Worm (Caenorhabditis elegans): ENCODE data around the gene T14B4.20.
A peak's percentile ranks its signal among the peaks of the same experiment; 100 is the strongest.

Gene T14B4.20

DNA sequence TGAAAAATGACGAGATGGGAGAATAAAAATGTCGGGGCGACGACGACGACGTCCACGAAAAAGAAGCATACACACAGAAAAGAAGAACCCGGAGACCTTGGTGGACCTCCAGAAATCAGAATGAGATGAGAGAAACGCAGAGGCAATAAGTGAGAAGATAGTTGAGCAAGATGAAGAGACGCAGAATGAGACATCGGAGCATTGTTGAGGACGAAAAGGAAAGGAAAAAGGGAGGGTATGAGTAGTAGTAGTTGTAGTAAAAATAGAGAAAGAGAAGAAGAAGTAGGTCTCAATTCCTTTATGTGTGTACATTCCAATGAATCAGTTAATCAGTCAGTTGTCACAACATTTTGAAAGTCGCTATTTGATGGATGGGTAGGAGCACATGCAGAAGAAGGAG lies 12.6 kb downstream of the T14B4.20 start, which contains the start of gene T14B4.8:
Gene T14B4.8 (minus strand): TSS at position 60 of the 400 bp plus-strand sequence.
- no peak for TF ChIP-seq hlh-30 (tag; optimal IDR thresholded peaks at IDR 0.05; ENCODE audit: insufficient read depth)
- no peak for TF ChIP-seq pat-9 (tag; optimal IDR thresholded peaks at IDR 0.05)
- TF ChIP-seq ceh-34 (tag; optimal IDR thresholded peaks at IDR 0.05), result no peak
- TF ChIP-seq unc-55 (GFP tag; optimal IDR thresholded peaks at IDR 0.05), result peak; percentile 63
- TF ChIP-seq nhr-232 (tag; optimal IDR thresholded peaks at IDR 0.05), result no peak
- TF ChIP-seq ttx-3 (tag; optimal IDR thresholded peaks at IDR 0.05), result no peak
- peak; percentile 2 for TF ChIP-seq elt-2 (tag; optimal IDR thresholded peaks at IDR 0.05)
- no peak for TF ChIP-seq ztf-16 (tag; optimal IDR thresholded peaks at IDR 0.05)
- TF ChIP-seq nfya-1 (tag; optimal IDR thresholded peaks at IDR 0.05), result peak; percentile 12
- no peak for TF ChIP-seq hlh-13 (GFP tag; optimal IDR thresholded peaks at IDR 0.05)
- TF ChIP-seq dve-1 (tag; optimal IDR thresholded peaks at IDR 0.05), result no peak
- peak; percentile 57 for TF ChIP-seq unc-42 (tag; optimal IDR thresholded peaks at IDR 0.05)
- TF ChIP-seq hlh-15 (tag; optimal IDR thresholded peaks at IDR 0.05), result no peak
- TF ChIP-seq ceh-19 (GFP tag; optimal IDR thresholded peaks at IDR 0.05), result no peak
- TF ChIP-seq K02D7.2 (tag; optimal IDR thresholded peaks at IDR 0.05), result no peak
- TF ChIP-seq pha-4 (tag; optimal IDR thresholded peaks at IDR 0.05), result no peak
- no peak for TF ChIP-seq elt-4 (tag; optimal IDR thresholded peaks at IDR 0.05)
- no peak for TF ChIP-seq ets-4 (tag; optimal IDR thresholded peaks at IDR 0.05)
- TF ChIP-seq ceh-2 (tag; optimal IDR thresholded peaks at IDR 0.05), result no peak
- TF ChIP-seq fax-1 (tag; optimal IDR thresholded peaks at IDR 0.05), result no peak
- TF ChIP-seq tbx-2 (tag; optimal IDR thresholded peaks at IDR 0.05), result peak; percentile 21
- peak; percentile 31 for TF ChIP-seq ceh-31 (tag; optimal IDR thresholded peaks at IDR 0.05)
- TF ChIP-seq lin-11 (tag; optimal IDR thresholded peaks at IDR 0.05), result no peak
- TF ChIP-seq ref-2 (tag; optimal IDR thresholded peaks at IDR 0.05), result no peak
- no peak for TF ChIP-seq tbx-7 (tag; optimal IDR thresholded peaks at IDR 0.05)

DNA sequence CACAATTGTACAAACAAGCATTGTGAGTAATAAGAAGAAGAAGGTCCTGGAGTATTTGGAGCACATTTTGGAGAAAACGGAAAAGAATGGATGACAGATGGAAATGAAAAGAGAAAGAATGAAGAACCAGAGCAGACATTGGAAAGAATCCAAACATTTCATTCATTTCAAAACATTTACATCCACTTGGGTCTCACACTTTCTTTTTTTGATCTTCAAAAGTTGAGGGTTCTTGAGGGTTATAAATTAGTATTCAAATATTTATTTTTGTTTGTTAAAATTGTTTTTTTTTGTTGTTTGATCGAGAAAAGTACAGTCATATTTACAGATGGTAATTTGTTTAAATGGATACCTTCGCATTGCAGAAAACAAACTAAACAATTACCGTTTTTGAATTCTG lies 17.0 kb downstream of the T14B4.20 start, which contains the start of gene T14B4.9:
Gene T14B4.9 (minus strand): TSS at position 101 of the 400 bp plus-strand sequence.
- TF ChIP-seq lim-6 (tag; optimal IDR thresholded peaks at IDR 0.05), result no peak
- no peak for TF ChIP-seq syd-9 (tag; optimal IDR thresholded peaks at IDR 0.05)
- no peak for TF ChIP-seq C08G9.2 (tag; optimal IDR thresholded peaks at IDR 0.05)

DNA sequence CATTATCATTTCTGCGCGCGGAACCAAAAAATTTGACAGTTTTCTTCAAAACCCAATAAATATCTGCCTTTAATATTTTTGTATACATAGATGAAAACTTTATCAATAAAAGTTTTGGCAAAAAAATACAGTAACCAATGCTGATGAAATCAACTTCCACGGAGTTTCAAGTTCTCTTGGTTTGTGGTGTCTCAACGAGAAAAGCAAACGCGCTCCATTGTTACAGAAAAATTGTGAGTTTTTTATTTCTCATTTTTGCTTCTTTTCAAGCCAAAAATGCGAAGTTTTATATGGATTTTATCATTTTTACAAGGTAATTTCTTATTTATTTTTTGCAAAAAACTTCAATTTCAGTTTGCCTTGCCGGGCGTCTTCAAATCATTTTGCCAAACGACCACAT lies 18.0 kb downstream of the T14B4.20 start, which contains the start of gene T14B4.3:
Gene T14B4.3 (plus strand): TSS at position 264 of the 400 bp plus-strand sequence.
- peak; percentile 44 for TF ChIP-seq unc-42 (tag; optimal IDR thresholded peaks at IDR 0.05)
- no peak for TF ChIP-seq K02D7.2 (tag; optimal IDR thresholded peaks at IDR 0.05)
- TF ChIP-seq elt-2 (tag; optimal IDR thresholded peaks at IDR 0.05), result peak; percentile 71
- TF ChIP-seq ceh-24 (tag; optimal IDR thresholded peaks at IDR 0.05), result no peak
- peak; percentile 91 for TF ChIP-seq tbx-2 (tag; optimal IDR thresholded peaks at IDR 0.05)
- peak; percentile 73 for TF ChIP-seq zip-5 (tag; optimal IDR thresholded peaks at IDR 0.05)
- TF ChIP-seq unc-86 (tag; optimal IDR thresholded peaks at IDR 0.05), result peak; percentile 15
- peak; percentile 74 for TF ChIP-seq tbx-7 (tag; optimal IDR thresholded peaks at IDR 0.05)
- TF ChIP-seq unc-55 (GFP tag; optimal IDR thresholded peaks at IDR 0.05), result no peak
- TF ChIP-seq hlh-6 (tag; optimal IDR thresholded peaks at IDR 0.05), result no peak
- peak; percentile 84 for TF ChIP-seq fax-1 (tag; optimal IDR thresholded peaks at IDR 0.05)
- TF ChIP-seq fkh-6 (tag; optimal IDR thresholded peaks at IDR 0.05), result peak; percentile 61
- no peak for TF ChIP-seq ceh-30 (tag; optimal IDR thresholded peaks at IDR 0.05)
- TF ChIP-seq F13H6.1 (tag; optimal IDR thresholded peaks at IDR 0.05), result peak; percentile 67
- TF ChIP-seq che-1 (tag; optimal IDR thresholded peaks at IDR 0.05), result no peak
- TF ChIP-seq rnt-1 (tag; optimal IDR thresholded peaks at IDR 0.05), result peak; percentile 49
- TF ChIP-seq C08G9.2 (tag; optimal IDR thresholded peaks at IDR 0.05), result peak; percentile 80
- TF ChIP-seq ceh-18 (tag; optimal IDR thresholded peaks at IDR 0.05), result peak; percentile 44
- no peak for TF ChIP-seq ceh-9 (tag; optimal IDR thresholded peaks at IDR 0.05)
- no peak for TF ChIP-seq sdc-2 (tag; optimal IDR thresholded peaks at IDR 0.05)
- peak; percentile 76 for TF ChIP-seq ref-2 (tag; optimal IDR thresholded peaks at IDR 0.05)
- TF ChIP-seq ttx-3 (tag; optimal IDR thresholded peaks at IDR 0.05), result no peak
- peak; percentile 48 for TF ChIP-seq lim-6 (tag; optimal IDR thresholded peaks at IDR 0.05)
- no peak for TF ChIP-seq T23F11.4 (GFP tag; optimal IDR thresholded peaks at IDR 0.05)
- TF ChIP-seq pqm-1 (tag; optimal IDR thresholded peaks at IDR 0.05), result peak; percentile 8
- TF ChIP-seq dmd-4 (tag; optimal IDR thresholded peaks at IDR 0.05; ENCODE audit: borderline replicate concordance), result no peak
- no peak for TF ChIP-seq K09A11.1 (tag; optimal IDR thresholded peaks at IDR 0.05; ENCODE audit: insufficient read depth)
- TF ChIP-seq ceh-31 (tag; optimal IDR thresholded peaks at IDR 0.05), result peak; percentile 95
- TF ChIP-seq ets-4 (tag; optimal IDR thresholded peaks at IDR 0.05), result peak; percentile 76
- peak; percentile 69 for TF ChIP-seq ceh-14 (tag; optimal IDR thresholded peaks at IDR 0.05)
- peak; percentile 39 for TF ChIP-seq ztf-16 (tag; optimal IDR thresholded peaks at IDR 0.05)
- TF ChIP-seq ama-1 (optimal IDR thresholded peaks at IDR 0.05), result no peak
- TF ChIP-seq pax-1 (tag; optimal IDR thresholded peaks at IDR 0.05), result peak; percentile 6
- peak; percentile 78 for TF ChIP-seq ceh-2 (tag; optimal IDR thresholded peaks at IDR 0.05)
- TF ChIP-seq ceh-34 (tag; optimal IDR thresholded peaks at IDR 0.05), result peak; percentile 58
- peak; percentile 43 for TF ChIP-seq syd-9 (tag; optimal IDR thresholded peaks at IDR 0.05)
- peak; percentile 50 for TF ChIP-seq ahr-1 (tag; optimal IDR thresholded peaks at IDR 0.05)

Data from whole organism, late embryonic.